Worm (Caenorhabditis elegans): ENCODE data around the gene luc-7L3.
A peak's percentile ranks its signal among the peaks of the same experiment; 100 is the strongest.

Gene luc-7L3

ce11 chrII:66322-66721 lies 31.5 kb downstream of the luc-7L3 start (continued):
- TF ChIP-seq pha-2 (tag; optimal IDR thresholded peaks at IDR 0.05) (peak; percentile 1), unc-3 (GFP tag; conservative IDR thresholded peaks at IDR 0.05) (no peak), unc-3 (tag; optimal IDR thresholded peaks at IDR 0.05) (no peak), gmeb-2 (tag; optimal IDR thresholded peaks at IDR 0.05) (no peak), pag-3 (tag; optimal IDR thresholded peaks at IDR 0.05; ENCODE audit: borderline replicate concordance) (no peak), F13H6.1 (tag; optimal IDR thresholded peaks at IDR 0.05) (no peak), tbx-7 (tag; optimal IDR thresholded peaks at IDR 0.05) (peak; percentile 38), ceh-34 (tag; optimal IDR thresholded peaks at IDR 0.05) (peak; percentile 63), ceh-24 (tag; optimal IDR thresholded peaks at IDR 0.05) (no peak), ceh-18 (tag; optimal IDR thresholded peaks at IDR 0.05) (peak; percentile 34), fkh-6 (tag; optimal IDR thresholded peaks at IDR 0.05) (no peak), hlh-13 (GFP tag; optimal IDR thresholded peaks at IDR 0.05) (no peak), pax-1 (tag; optimal IDR thresholded peaks at IDR 0.05) (peak; percentile 79), elt-4 (tag; optimal IDR thresholded peaks at IDR 0.05) (no peak), unc-55 (GFP tag; optimal IDR thresholded peaks at IDR 0.05) (peak; percentile 69), elt-2 (tag; optimal IDR thresholded peaks at IDR 0.05) (peak; percentile 39), rnt-1 (tag; optimal IDR thresholded peaks at IDR 0.05) (peak; percentile 31), ztf-16 (tag; optimal IDR thresholded peaks at IDR 0.05) (no peak), sox-2 (GFP tag; IDR thresholded peaks at IDR 0.05) (peak; percentile 67), ceh-6 (GFP tag; optimal IDR thresholded peaks at IDR 0.05) (no peak), ama-1 (optimal IDR thresholded peaks at IDR 0.05) (no peak), fax-1 (tag; optimal IDR thresholded peaks at IDR 0.05) (no peak), lin-11 (tag; optimal IDR thresholded peaks at IDR 0.05) (no peak), ceh-19 (GFP tag; optimal IDR thresholded peaks at IDR 0.05) (no peak), ceh-22 (tag; optimal IDR thresholded peaks at IDR 0.05) (no peak), fkh-10 (GFP tag; optimal IDR thresholded peaks at IDR 0.05) (no peak), pros-1 (tag; optimal IDR thresholded peaks at IDR 0.05) (peak; percentile 83), ceh-45 (GFP tag; IDR thresholded peaks at IDR 0.05) (no peak), nfya-1 (tag; optimal IDR thresholded peaks at IDR 0.05) (peak; percentile 48), sox-4 (tag; optimal IDR thresholded peaks at IDR 0.05) (no peak), ceh-31 (tag; optimal IDR thresholded peaks at IDR 0.05) (peak; percentile 79), C08G9.2 (tag; optimal IDR thresholded peaks at IDR 0.05) (no peak), pha-4 (tag; optimal IDR thresholded peaks at IDR 0.05) (no peak), ref-2 (tag; optimal IDR thresholded peaks at IDR 0.05) (peak; percentile 92), eyg-1 (tag; optimal IDR thresholded peaks at IDR 0.05) (peak; percentile 84), pat-9 (tag; optimal IDR thresholded peaks at IDR 0.05) (no peak), hlh-6 (tag; optimal IDR thresholded peaks at IDR 0.05) (no peak), unc-42 (tag; optimal IDR thresholded peaks at IDR 0.05) (peak; percentile 13), tbx-2 (tag; optimal IDR thresholded peaks at IDR 0.05) (peak; percentile 84), ceh-30 (tag; optimal IDR thresholded peaks at IDR 0.05) (peak; percentile 63), unc-86 (tag; optimal IDR thresholded peaks at IDR 0.05) (no peak)

ce11 chrII:65484-65883 lies 32.3 kb downstream of the luc-7L3 start:
- TF ChIP-seq ceh-48 (tag; optimal IDR thresholded peaks at IDR 0.05) (no peak), pqm-1 (tag; optimal IDR thresholded peaks at IDR 0.05) (no peak), Y22D7AL.16 (tag; optimal IDR thresholded peaks at IDR 0.05) (no peak), ceh-19 (GFP tag; optimal IDR thresholded peaks at IDR 0.05) (no peak), pros-1 (tag; optimal IDR thresholded peaks at IDR 0.05) (no peak), eyg-1 (tag; optimal IDR thresholded peaks at IDR 0.05) (no peak), F13H6.1 (tag; optimal IDR thresholded peaks at IDR 0.05) (no peak), pha-4 (tag; optimal IDR thresholded peaks at IDR 0.05) (no peak), K09A11.1 (tag; optimal IDR thresholded peaks at IDR 0.05; ENCODE audit: insufficient read depth) (no peak), unc-42 (tag; optimal IDR thresholded peaks at IDR 0.05) (no peak), elt-4 (tag; optimal IDR thresholded peaks at IDR 0.05) (no peak), ets-4 (tag; optimal IDR thresholded peaks at IDR 0.05) (no peak), ztf-16 (tag; optimal IDR thresholded peaks at IDR 0.05) (no peak), C38D4.7 (GFP tag; optimal IDR thresholded peaks at IDR 0.05) (no peak), hlh-30 (tag; optimal IDR thresholded peaks at IDR 0.05; ENCODE audit: insufficient read depth) (no peak), nhr-232 (tag; optimal IDR thresholded peaks at IDR 0.05) (no peak), dmd-4 (tag; optimal IDR thresholded peaks at IDR 0.05; ENCODE audit: borderline replicate concordance) (no peak)

Data from whole organism, late embryonic.